Worm (Caenorhabditis elegans): ENCODE results near the gene pbo-5.

Gene pbo-5

DNA sequence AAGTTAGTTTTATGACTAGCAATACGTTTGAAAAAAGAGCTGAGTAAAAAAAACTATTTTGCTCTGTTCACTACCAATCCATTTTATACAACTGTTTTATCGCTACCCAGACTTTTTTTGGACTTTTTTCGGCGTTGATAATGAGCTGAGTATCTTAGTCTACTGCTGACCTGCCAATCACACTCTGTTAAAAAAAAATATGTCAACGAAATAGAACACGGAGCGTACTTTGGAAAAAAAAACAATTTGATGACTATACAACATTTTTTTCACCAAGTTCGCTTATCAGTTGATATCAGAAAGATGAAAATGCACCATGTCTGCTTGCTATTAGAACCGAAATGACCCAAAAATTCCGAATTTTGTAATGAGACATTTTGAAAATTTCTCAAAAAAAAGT is 5.5 kb upstream of the pbo-5 start:
- TF ChIP-seq ceh-18 (tag; optimal IDR thresholded peaks at IDR 0.05) (no peak), odd-2 (tag; optimal IDR thresholded peaks at IDR 0.05) (no peak), unc-86 (tag; optimal IDR thresholded peaks at IDR 0.05) (no peak), lin-11 (tag; optimal IDR thresholded peaks at IDR 0.05) (no peak), F13H6.1 (tag; optimal IDR thresholded peaks at IDR 0.05) (no peak), ceh-19 (GFP tag; optimal IDR thresholded peaks at IDR 0.05) (no peak)

DNA sequence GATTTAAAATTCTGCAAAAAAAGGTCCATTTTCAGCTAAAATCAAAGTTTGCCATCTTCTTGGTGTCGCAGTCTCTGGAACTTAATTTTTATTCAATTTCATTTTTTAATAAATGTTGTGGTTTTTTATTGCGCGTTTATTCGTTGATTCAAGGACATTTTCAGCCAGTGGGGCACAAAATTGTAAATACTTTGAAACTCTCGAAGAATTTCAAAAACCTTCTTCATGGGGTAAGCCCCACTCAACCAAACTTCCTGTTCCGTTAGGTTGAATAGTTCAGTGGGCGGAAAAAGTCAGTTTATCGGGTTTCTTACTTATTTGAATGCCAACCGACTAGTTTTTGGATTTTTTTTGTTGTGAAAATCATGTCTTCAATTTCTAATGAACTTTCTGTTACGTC is 5.1 kb upstream of the pbo-5 start, which contains the start of gene ttll-9:
Gene ttll-9 (plus strand): TSS at position 301 of the 400 bp plus-strand sequence.
- TF ChIP-seq ets-4 (tag; optimal IDR thresholded peaks at IDR 0.05) (no peak), hlh-30 (tag; optimal IDR thresholded peaks at IDR 0.05; ENCODE audit: insufficient read depth) (no peak), sox-2 (GFP tag; IDR thresholded peaks at IDR 0.05) (no peak), ceh-45 (GFP tag; IDR thresholded peaks at IDR 0.05) (no peak), unc-42 (tag; optimal IDR thresholded peaks at IDR 0.05) (no peak), K02D7.2 (tag; optimal IDR thresholded peaks at IDR 0.05) (no peak), ceh-19 (GFP tag; optimal IDR thresholded peaks at IDR 0.05) (no peak), C38D4.7 (GFP tag; optimal IDR thresholded peaks at IDR 0.05) (no peak)

DNA sequence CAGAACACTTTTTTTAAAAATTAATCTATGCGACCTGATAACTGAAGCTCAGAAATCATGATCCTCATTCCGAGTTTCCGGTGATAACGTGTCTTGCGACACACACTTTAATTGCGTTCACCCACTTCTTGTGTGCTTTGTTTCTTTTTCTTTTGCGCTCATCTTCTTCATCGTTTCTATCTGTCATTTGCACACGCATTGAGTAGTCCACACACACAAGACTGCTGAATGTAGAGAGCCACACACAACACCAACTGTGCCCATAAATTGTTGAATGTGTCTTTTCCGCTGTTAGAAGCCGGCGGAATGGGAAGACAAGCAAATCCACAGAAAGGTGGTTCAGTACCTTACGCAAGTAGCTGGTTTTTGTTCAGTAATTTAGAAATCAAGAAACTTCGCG is 5.1 kb downstream of the pbo-5 start:
- TF ChIP-seq madf-2 (tag; optimal IDR thresholded peaks at IDR 0.05), result no peak
- TF ChIP-seq ceh-34 (tag; optimal IDR thresholded peaks at IDR 0.05), result no peak
- no peak for TF ChIP-seq ama-1 (optimal IDR thresholded peaks at IDR 0.05)
- TF ChIP-seq lin-11 (tag; optimal IDR thresholded peaks at IDR 0.05), result no peak
- TF ChIP-seq ets-4 (tag; optimal IDR thresholded peaks at IDR 0.05), result no peak
- TF ChIP-seq ceh-14 (tag; optimal IDR thresholded peaks at IDR 0.05), result no peak
- TF ChIP-seq ceh-31 (tag; optimal IDR thresholded peaks at IDR 0.05), result no peak
- TF ChIP-seq unc-3 (GFP tag; conservative IDR thresholded peaks at IDR 0.05), result no peak
- TF ChIP-seq unc-3 (tag; optimal IDR thresholded peaks at IDR 0.05), result no peak
- TF ChIP-seq K02D7.2 (tag; optimal IDR thresholded peaks at IDR 0.05), result no peak
- TF ChIP-seq elt-4 (tag; optimal IDR thresholded peaks at IDR 0.05), result no peak
- no peak for TF ChIP-seq hlh-30 (tag; optimal IDR thresholded peaks at IDR 0.05; ENCODE audit: insufficient read depth)
- no peak for TF ChIP-seq ztf-16 (tag; optimal IDR thresholded peaks at IDR 0.05)
- TF ChIP-seq npax-4 (tag; optimal IDR thresholded peaks at IDR 0.05), result no peak
- no peak for TF ChIP-seq elt-2 (tag; optimal IDR thresholded peaks at IDR 0.05)
- TF ChIP-seq ceh-22 (tag; optimal IDR thresholded peaks at IDR 0.05), result no peak
- TF ChIP-seq pqm-1 (tag; optimal IDR thresholded peaks at IDR 0.05), result no peak
